Fruit fly (Drosophila melanogaster): ENCODE measurements around the gene mRpL12.

- TF ChIP-seq CG12605 (GFP tag; IDR thresholded peaks at IDR 0.05) (peak; percentile 88), CG13204 (GFP tag; optimal IDR thresholded peaks at IDR 0.05) (no peak), CG34367 (tag; optimal IDR thresholded peaks at IDR 0.05) (peak; percentile 26)
These were observed 35.9 kb upstream of the mRpL12 start for dm6 chr3L:8920710-8921109.

All from whole organism, pupa.